Worm (Caenorhabditis elegans): ENCODE data around the gene pqn-68.

DNA sequence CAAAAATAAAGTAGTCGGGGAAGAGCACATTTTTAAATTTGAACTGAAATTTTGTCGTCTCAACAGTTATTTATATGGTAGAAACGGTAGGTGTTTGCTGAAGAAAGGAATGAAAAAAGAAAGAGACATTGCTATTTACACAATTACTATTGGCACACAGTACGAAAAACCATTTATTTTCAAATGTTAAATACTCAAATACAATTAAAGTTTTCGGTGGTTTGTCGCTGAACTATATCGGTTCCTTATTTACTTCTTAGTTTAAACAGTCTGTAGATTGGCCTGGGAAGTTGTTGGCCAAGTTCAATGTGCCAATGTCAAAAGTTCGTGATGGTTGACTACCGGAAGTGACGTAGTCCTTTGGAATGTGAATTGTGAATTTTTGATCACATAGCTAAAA is 48.4 kb upstream of the pqn-68 start, which contains the start of gene ttr-27:
- TF ChIP-seq ama-1 (optimal IDR thresholded peaks at IDR 0.05) = no peak
- no peak for TF ChIP-seq ceh-36 (tag; optimal IDR thresholded peaks at IDR 0.05)
- TF ChIP-seq tra-4 (tag; optimal IDR thresholded peaks at IDR 0.05) = no peak
- no peak for TF ChIP-seq tbx-11 (GFP tag; IDR thresholded peaks at IDR 0.05)
- no peak for TF ChIP-seq flt-1 (GFP tag; IDR thresholded peaks at IDR 0.05)
- no peak for TF ChIP-seq sea-1 (GFP tag; conservative IDR thresholded peaks at IDR 0.05)
- TF ChIP-seq tbx-37 (GFP tag; conservative IDR thresholded peaks at IDR 0.05) = no peak
- no peak for TF ChIP-seq F13C5.2 (tag; optimal IDR thresholded peaks at IDR 0.05)
- no peak for TF ChIP-seq B0310.2 (tag; optimal IDR thresholded peaks at IDR 0.05)
- no peak for TF ChIP-seq hnd-1 (tag; optimal IDR thresholded peaks at IDR 0.05)
